Fruit fly (Drosophila melanogaster) whole organism, embryonic: ENCODE data around the gene CG14154.

ENCODE experiments used
- Abd-B ChIP-seq: fragments of 200-800 bp; sonication (Bioruptor generic); optimal IDR thresholded peaks from 2 replicates; lab custom pipeline; 2018; ENCODE audit warnings: missing biosample characterization, mild to moderate bottlenecking, missing genetic modification characterization, moderate library complexity
- Ada2b ChIP-seq: fragments of 200-800 bp; sonication (Bioruptor generic); IDR thresholded peaks from 2 replicates; pipeline ENCODE4 v1.3.6; 2022; ENCODE audit warnings: missing biosample characterization, missing genetic modification characterization
- Atf-2 ChIP-seq: fragments of 200-800 bp; sonication (Bioruptor generic); optimal IDR thresholded peaks from 2 replicates; lab custom pipeline; 2016; ENCODE audit warnings: missing biosample characterization, missing genetic modification characterization
- CG10654 ChIP-seq: fragments of 200-800 bp; sonication (Bioruptor generic); optimal IDR thresholded peaks from 2 replicates; lab custom pipeline; 2016; ENCODE audit warnings: missing biosample characterization, missing genetic modification characterization
- CG11398 ChIP-seq: fragments of 200-800 bp; sonication (Bioruptor generic); optimal IDR thresholded peaks from 2 replicates; lab custom pipeline; 2016; ENCODE audit warnings: missing biosample characterization, missing genetic modification characterization
- CG12299 ChIP-seq: fragments of 200-800 bp; sonication (Bioruptor generic); optimal IDR thresholded peaks from 2 replicates; lab custom pipeline; 2018; ENCODE audit warnings: missing biosample characterization, mild to moderate bottlenecking, missing genetic modification characterization
- CG14014 ChIP-seq: fragments of 200-800 bp; sonication (Bioruptor generic); IDR thresholded peaks from 2 replicates; pipeline ENCODE4 v1.3.6; 2022; ENCODE audit warnings: missing biosample characterization, missing genetic modification characterization
- CG15073 ChIP-seq: fragments of 200-800 bp; sonication (Bioruptor generic); optimal IDR thresholded peaks from 2 replicates; lab custom pipeline; 2016; ENCODE audit warnings: missing biosample characterization, missing genetic modification characterization
- CG1647 ChIP-seq: fragments of 200-800 bp; sonication (Bioruptor generic); optimal IDR thresholded peaks from 3 replicates; lab custom pipeline; 2016; ENCODE audit warnings: missing biosample characterization, missing genetic modification characterization
- CG16815 ChIP-seq: fragments of 200-800 bp; sonication (Bioruptor generic); optimal IDR thresholded peaks from 3 replicates; lab custom pipeline; 2017; ENCODE audit warnings: missing biosample characterization, mild to moderate bottlenecking, missing genetic modification characterization
- CG17359 ChIP-seq: fragments of 200-800 bp; sonication (Bioruptor generic); optimal IDR thresholded peaks from 3 replicates; lab custom pipeline; 2018; ENCODE audit warnings: missing biosample characterization, mild to moderate bottlenecking, missing genetic modification characterization, moderate library complexity
- CG2120 ChIP-seq: fragments of 200-800 bp; sonication (Bioruptor generic); optimal IDR thresholded peaks from 3 replicates; lab custom pipeline; 2016; ENCODE audit warnings: missing biosample characterization, missing genetic modification characterization
- CG31365 ChIP-seq: fragments of 200-800 bp; sonication (Bioruptor generic); optimal IDR thresholded peaks from 2 replicates; lab custom pipeline; 2018; ENCODE audit warnings: missing biosample characterization, mild to moderate bottlenecking, missing genetic modification characterization
- CG34224 ChIP-seq: fragments of 200-800 bp; sonication (Bioruptor generic); IDR thresholded peaks from 3 replicates; pipeline ENCODE4 v1.3.6; 2022; ENCODE audit warnings: missing biosample characterization, missing genetic modification characterization; ENCODE audit not compliant: partially characterized antibody
- CG3838 ChIP-seq: fragments of 200-800 bp; sonication (Bioruptor generic); optimal IDR thresholded peaks from 3 replicates; lab custom pipeline; 2016; ENCODE audit warnings: missing biosample characterization, missing genetic modification characterization
- CG4328 ChIP-seq: fragments of 200-800 bp; sonication (Bioruptor generic); optimal IDR thresholded peaks from 3 replicates; lab custom pipeline; 2017; ENCODE audit warnings: missing biosample characterization, missing genetic modification reagents, missing genetic modification characterization
- CG4360 ChIP-seq: fragments of 200-800 bp; sonication (Bioruptor generic); IDR thresholded peaks from 2 replicates; pipeline ENCODE4 v1.3.6; 2022; ENCODE audit warnings: missing biosample characterization, missing genetic modification characterization
- CG4820 ChIP-seq: fragments of 200-800 bp; sonication (Bioruptor generic); optimal IDR thresholded peaks from 3 replicates; lab custom pipeline; 2016; ENCODE audit warnings: missing biosample characterization, missing genetic modification characterization
- CG5180 ChIP-seq: fragments of 200-800 bp; sonication (Bioruptor generic); optimal IDR thresholded peaks from 3 replicates; lab custom pipeline; 2017; ENCODE audit warnings: missing biosample characterization, missing genetic modification characterization, mild to moderate bottlenecking, moderate library complexity, missing genetic modification reagents
- CG5245 ChIP-seq: fragments of 200-800 bp; sonication (Bioruptor generic); optimal IDR thresholded peaks from 3 replicates; lab custom pipeline; 2016; ENCODE audit warnings: missing biosample characterization, missing genetic modification characterization
- CG7357 ChIP-seq: fragments of 200-800 bp; sonication (Bioruptor generic); IDR thresholded peaks from 3 replicates; pipeline ENCODE4 v1.3.6; 2022; ENCODE audit warnings: missing biosample characterization, missing genetic modification characterization
- CG7745 ChIP-seq: fragments of 200-800 bp; sonication (Bioruptor generic); optimal IDR thresholded peaks from 2 replicates; lab custom pipeline; 2018; ENCODE audit warnings: missing biosample characterization, mild to moderate bottlenecking, missing genetic modification characterization, moderate library complexity
- CG9215 ChIP-seq: fragments of 200-800 bp; sonication (Bioruptor generic); IDR thresholded peaks from 2 replicates; pipeline ENCODE4 v1.3.6; 2022; ENCODE audit warnings: missing biosample characterization, missing genetic modification characterization
- Chrac-16 ChIP-seq: fragments of 200-800 bp; sonication (Bioruptor generic); optimal IDR thresholded peaks from 3 replicates; lab custom pipeline; 2016; ENCODE audit warnings: missing biosample characterization, missing genetic modification characterization
- D19A ChIP-seq: fragments of 200-800 bp; optimal IDR thresholded peaks from 3 replicates; lab custom pipeline; 2019; ENCODE audit warnings: missing biosample characterization, mild to moderate bottlenecking, missing genetic modification characterization, moderate library complexity
- Drgx ChIP-seq: fragments of 200-800 bp; sonication (Bioruptor generic); IDR thresholded peaks from 2 replicates; pipeline ENCODE4 v1.3.6; 2022; ENCODE audit warnings: missing biosample characterization, missing genetic modification characterization
- Fer2 ChIP-seq: fragments of 200-800 bp; sonication (Bioruptor generic); optimal IDR thresholded peaks from 2 replicates; lab custom pipeline; 2018; ENCODE audit warnings: missing biosample characterization, mild to moderate bottlenecking, missing genetic modification characterization, moderate library complexity
- Hr39 ChIP-seq: fragments of >200 bp; optimal IDR thresholded peaks from 2 replicates; lab custom pipeline; 2017
- Hr78 ChIP-seq, 2 experiments: fragments of 200-800 bp in 1 of 2; fragments of >200 bp in 1 of 2; sonication (Bioruptor generic) in 1 of 2; optimal IDR thresholded peaks; 2 replicates each; lab custom pipeline; 2017 to 2019; ENCODE audit warnings: missing biosample characterization in 2 of 2, missing genetic modification characterization in 2 of 2, mild to moderate bottlenecking in 1 of 2, moderate library complexity in 1 of 2
- Lim3 ChIP-seq: fragments of 200-800 bp; sonication (Bioruptor generic); IDR thresholded peaks from 2 replicates; pipeline ENCODE4 v1.3.6; 2022; ENCODE audit warnings: missing biosample characterization, missing genetic modification characterization
- Lpt ChIP-seq: fragments of >200 bp; optimal IDR thresholded peaks from 2 replicates; lab custom pipeline; 2018; ENCODE audit warnings: missing biosample characterization, missing genetic modification characterization
- MESR4 ChIP-seq: fragments of 200-800 bp; sonication (Bioruptor generic); optimal IDR thresholded peaks from 2 replicates; lab custom pipeline; 2018; ENCODE audit warnings: missing biosample characterization, mild to moderate bottlenecking, missing genetic modification characterization, moderate library complexity
- Max ChIP-seq: fragments of 200-800 bp; sonication (Bioruptor generic); optimal IDR thresholded peaks from 2 replicates; lab custom pipeline; 2016; ENCODE audit warnings: missing biosample characterization, mild to moderate bottlenecking, missing genetic modification characterization
- PHDP ChIP-seq: fragments of 200-800 bp; sonication (Bioruptor generic); optimal IDR thresholded peaks from 3 replicates; lab custom pipeline; 2018; ENCODE audit warnings: missing biosample characterization, mild to moderate bottlenecking, missing genetic modification characterization, moderate library complexity
- Sox102F ChIP-seq: fragments of 200-800 bp; sonication (Bioruptor generic); optimal IDR thresholded peaks from 2 replicates; lab custom pipeline; 2018; ENCODE audit warnings: missing biosample characterization, mild to moderate bottlenecking, missing genetic modification characterization, moderate library complexity
- Taf1 ChIP-seq: fragments of 200-800 bp; sonication (Bioruptor generic); IDR thresholded peaks from 2 replicates; pipeline ENCODE4 v1.3.6; 2022; ENCODE audit warnings: missing biosample characterization, missing genetic modification characterization
- Xbp1 ChIP-seq: fragments of 200-800 bp; sonication (Bioruptor generic); optimal IDR thresholded peaks from 3 replicates; lab custom pipeline; 2016; ENCODE audit warnings: missing biosample characterization, mild to moderate bottlenecking, missing genetic modification characterization
- ab ChIP-seq: fragments of 200-800 bp; sonication (Bioruptor generic); optimal IDR thresholded peaks from 2 replicates; lab custom pipeline; 2016; ENCODE audit warnings: missing biosample characterization, missing genetic modification characterization
- bsh ChIP-seq, 2 experiments: fragments of 200-800 bp; sonication (Bioruptor generic); optimal IDR thresholded peaks; 2 replicates each; lab custom pipeline; 2017 to 2018; ENCODE audit warnings: mild to moderate bottlenecking in 2 of 2, missing biosample characterization in 2 of 2, missing genetic modification characterization in 2 of 2, moderate library complexity in 1 of 2
- danr ChIP-seq: fragments of 200-800 bp; sonication (Bioruptor generic); IDR thresholded peaks from 2 replicates; pipeline ENCODE4 v1.3.6; 2022; ENCODE audit warnings: missing biosample characterization, missing genetic modification characterization
- dmrt11E ChIP-seq: fragments of 200-800 bp; sonication (Bioruptor generic); optimal IDR thresholded peaks from 3 replicates; lab custom pipeline; 2018; ENCODE audit warnings: missing biosample characterization, mild to moderate bottlenecking, missing genetic modification characterization, moderate library complexity
- gcm ChIP-seq: fragments of 200-800 bp; sonication (Bioruptor generic); optimal IDR thresholded peaks from 2 replicates; lab custom pipeline; 2019; ENCODE audit warnings: missing biosample characterization, mild to moderate bottlenecking, missing genetic modification characterization, moderate library complexity
- gfzf ChIP-seq: fragments of 200-800 bp; sonication (Bioruptor generic); optimal IDR thresholded peaks from 2 replicates; lab custom pipeline; 2016; ENCODE audit warnings: missing biosample characterization, mild to moderate bottlenecking, missing genetic modification characterization, moderate library complexity
- peb ChIP-seq: fragments of 200-800 bp; sonication (Bioruptor generic); IDR thresholded peaks from 2 replicates; pipeline ENCODE4 v1.3.6; 2022; ENCODE audit warnings: missing biosample characterization, missing genetic modification characterization
- scrt ChIP-seq: fragments of 200-800 bp; sonication (Bioruptor generic); optimal IDR thresholded peaks from 2 replicates; lab custom pipeline; 2018; ENCODE audit warnings: missing biosample characterization, mild to moderate bottlenecking, missing genetic modification characterization, moderate library complexity
- sim ChIP-seq: fragments of 200-800 bp; sonication (Bioruptor generic); IDR thresholded peaks from 2 replicates; pipeline ENCODE4 v1.3.6; 2022; ENCODE audit warnings: missing biosample characterization, missing genetic modification characterization
- stc ChIP-seq: fragments of 200-800 bp; sonication (Bioruptor generic); IDR thresholded peaks from 2 replicates; pipeline ENCODE4 v1.3.6; 2022; ENCODE audit warnings: missing biosample characterization, missing genetic modification characterization
- tll ChIP-seq, 2 experiments: fragments of 200-800 bp in 1 of 2; fragments of >200 bp in 1 of 2; sonication (Bioruptor generic) in 1 of 2; optimal IDR thresholded peaks; 2 replicates each; lab custom pipeline; 2017 to 2019; ENCODE audit warnings: missing biosample characterization in 2 of 2, missing genetic modification characterization in 2 of 2, mild to moderate bottlenecking in 1 of 2, moderate library complexity in 1 of 2
- trh ChIP-seq: fragments of 200-800 bp; sonication (Bioruptor generic); optimal IDR thresholded peaks from 2 replicates; lab custom pipeline; 2016; ENCODE audit warnings: missing biosample characterization, missing genetic modification characterization
- twi ChIP-seq: fragments of 200-800 bp; optimal IDR thresholded peaks from 2 replicates; lab custom pipeline; 2019; ENCODE audit warnings: missing biosample characterization, mild to moderate bottlenecking, missing genetic modification characterization, moderate library complexity
- unc-4 ChIP-seq: fragments of 200-800 bp; sonication (Bioruptor generic); IDR thresholded peaks from 2 replicates; pipeline ENCODE4 v1.3.6; 2022; ENCODE audit warnings: missing biosample characterization, missing genetic modification characterization; ENCODE audit not compliant: partially characterized antibody

Gene CG14154

dm6 chr3L:10630885-10631359 lies 10.8 kb upstream of the CG14154 start, which contains the start of the genes CG42535, CG34001 and hay (continued):
- TF ChIP-seq CG14014 (GFP tag; lab: Robert Waterston, UW) (no peak), CG4360 (GFP tag; lab: Robert Waterston, UW) (no peak), Lpt (GFP tag; lab: Kevin White, UChicago) (no peak), unc-4 (no peak), Drgx (no peak), Hr39 (lab: Kevin White, UChicago) (no peak), CG12299 (no peak), CG1647 (GFP tag; lab: Kevin White, UChicago) (no peak), Taf1 (GFP tag; lab: Robert Waterston, UW) (no peak), bsh (GFP tag; optimal IDR thresholded peaks at IDR 0.05; lab: Kevin White, UChicago) (no peak), CG31365 (tag; lab: Kevin White, UChicago) (no peak), Sox102F (GFP tag; lab: Kevin White, UChicago) (no peak), Xbp1 (GFP tag; lab: Kevin White, UChicago) (no peak), CG10654 (GFP tag; lab: Kevin White, UChicago) (no peak), Ada2b (no peak), CG2120 (GFP tag; lab: Kevin White, UChicago) (peak; percentile 55), scrt (GFP tag; lab: Kevin White, UChicago) (no peak), ab (GFP tag; lab: Kevin White, UChicago) (no peak), CG5180 (no peak), twi (tag; lab: Kevin White, UChicago) (peak; percentile 4), CG15073 (GFP tag; lab: Kevin White, UChicago) (no peak), stc (GFP tag; lab: Robert Waterston, UW) (no peak), danr (no peak), tll (GFP tag; optimal IDR thresholded peaks at IDR 0.05; lab: Kevin White, UChicago) (peak in 1 of 2 experiments; percentile 6), D19A (tag; lab: Kevin White, UChicago) (no peak), sim (GFP tag; lab: Robert Waterston, UW) (no peak), CG9215 (GFP tag; lab: Robert Waterston, UW) (no peak), PHDP (no peak), Fer2 (no peak), Atf-2 (GFP tag; lab: Kevin White, UChicago) (no peak), dmrt11E (tag; lab: Kevin White, UChicago) (no peak), CG3838 (no peak), CG7745 (no peak), CG16815 (GFP tag; lab: Kevin White, UChicago) (no peak), gcm (GFP tag; lab: Kevin White, UChicago) (no peak), Abd-B (GFP tag; lab: Kevin White, UChicago) (no peak), Max (GFP tag; lab: Kevin White, UChicago) (no peak), CG7357 (GFP tag; lab: Robert Waterston, UW) (no peak), gfzf (GFP tag; lab: Kevin White, UChicago) (no peak), CG17359 (tag; lab: Kevin White, UChicago) (no peak), CG4820 (no peak), CG34224 (GFP tag; lab: Robert Waterston, UW) (peak; percentile 26; the same call in 1 of the 3 replicates), trh (GFP tag; lab: Kevin White, UChicago) (no peak), MESR4 (GFP tag; lab: Kevin White, UChicago) (no peak), Hr78 (GFP tag; optimal IDR thresholded peaks at IDR 0.05; lab: Kevin White, UChicago) (no peak), Lim3 (no peak), Chrac-16 (GFP tag; lab: Kevin White, UChicago) (no peak), peb (GFP tag; lab: Robert Waterston, UW) (no peak), CG4328 (GFP tag; lab: Kevin White, UChicago) (no peak), CG11398 (GFP tag; lab: Kevin White, UChicago) (no peak), CG5245 (GFP tag; lab: Kevin White, UChicago) (no peak)
